In the genomic region with DNA sequence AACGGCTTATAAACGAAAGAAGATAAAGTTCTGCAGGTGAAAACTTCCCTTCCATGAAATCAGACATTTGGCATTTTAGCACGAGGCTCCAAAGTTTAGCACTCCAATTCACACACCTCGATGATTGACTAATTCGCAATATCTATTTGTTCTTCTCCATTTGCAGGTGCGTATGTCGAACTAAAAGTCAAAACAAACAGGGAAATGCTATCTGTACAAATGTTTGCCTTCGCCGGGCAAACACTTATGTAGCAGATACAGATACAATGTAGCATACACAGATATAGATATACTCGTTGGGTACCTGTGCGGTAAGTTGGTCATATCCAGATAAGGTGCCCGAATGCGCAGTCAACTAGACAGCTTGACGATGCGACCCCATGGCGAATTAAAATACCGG, we compare ENCODE assay signal across 2 fruit fly cellular contexts.
TF ChIP-seq lines count a peak whose summit lies in the region.

No protein-coding gene starts in this region.

TF ChIP-seq in whole organism, embryonic, 481 proteins besides CTCF, POLR2A, EP300 and RAD21 (continued from another document and continues in another):
- TF ChIP-seq danr (GFP tag; IDR thresholded peaks at IDR 0.05; lab: Robert Waterston, UW) (no peak), CG34422 (GFP tag; IDR thresholded peaks at IDR 0.05; lab: Robert Waterston, UW) (no peak), CG13894 (tag; optimal IDR thresholded peaks at IDR 0.05; lab: Kevin White, UChicago) (no peak), pum (GFP tag; optimal IDR thresholded peaks at IDR 0.05; lab: Kevin White, UChicago) (no peak), phol (tag; optimal IDR thresholded peaks at IDR 0.05; lab: Kevin White, UChicago) (no peak), CG18619 (GFP tag; optimal IDR thresholded peaks at IDR 0.05; lab: Kevin White, UChicago) (no peak), sima (GFP tag; optimal IDR thresholded peaks at IDR 0.05; lab: Kevin White, UChicago) (no peak), CG14667 (GFP tag; IDR thresholded peaks at IDR 0.05; lab: Robert Waterston, UW) (no peak), insv (GFP tag; optimal IDR thresholded peaks at IDR 0.05; lab: Kevin White, UChicago) (no peak), CG13775 (GFP tag; optimal IDR thresholded peaks at IDR 0.05; lab: Kevin White, UChicago) (no peak), CG15696 (tag; optimal IDR thresholded peaks at IDR 0.05; lab: Kevin White, UChicago) (peak; percentile 36), CG11560 (tag; IDR thresholded peaks at IDR 0.05; lab: Robert Waterston, UW) (no peak), Kr (GFP tag; optimal IDR thresholded peaks at IDR 0.05; lab: Kevin White, UChicago) (peak; percentile 37), B-H1 (GFP tag; IDR thresholded peaks at IDR 0.05; lab: Robert Waterston, UW) (no peak), onecut (GFP tag; IDR thresholded peaks at IDR 0.05; lab: Robert Waterston, UW) (peak; percentile 5; the same call in 1 of the 2 replicates), kni (GFP tag; optimal IDR thresholded peaks at IDR 0.05; lab: Kevin White, UChicago) (no peak), CG15514 (GFP tag; optimal IDR thresholded peaks at IDR 0.05; lab: Kevin White, UChicago) (peak; percentile 2), trem (tag; optimal IDR thresholded peaks at IDR 0.05; lab: Kevin White, UChicago) (peak; percentile 2), CG3163 (GFP tag; optimal IDR thresholded peaks at IDR 0.05; lab: Kevin White, UChicago) (no peak), psq (GFP tag; optimal IDR thresholded peaks at IDR 0.05; lab: Kevin White, UChicago) (no peak), CG10321 (GFP tag; IDR thresholded peaks at IDR 0.05; lab: Robert Waterston, UW) (no peak), ase (GFP tag; IDR thresholded peaks at IDR 0.05; lab: Robert Waterston, UW) (no peak), CG1647 (GFP tag; optimal IDR thresholded peaks at IDR 0.05; lab: Kevin White, UChicago) (no peak), bsh (GFP tag; optimal IDR thresholded peaks at IDR 0.05; lab: Kevin White, UChicago) (peak in 1 of 2 experiments; percentile 14), en (GFP tag; optimal IDR thresholded peaks at IDR 0.05; lab: Kevin White, UChicago) (no peak), abd-A (tag; optimal IDR thresholded peaks at IDR 0.05; lab: Kevin White, UChicago) (no peak), CG2712 (tag; optimal IDR thresholded peaks at IDR 0.05; lab: Kevin White, UChicago) (peak; percentile 33), dm (GFP tag; optimal IDR thresholded peaks at IDR 0.05; lab: Kevin White, UChicago) (no peak), h (optimal IDR thresholded peaks at IDR 0.05; lab: Kevin White, UChicago) (no peak), CG9932 (GFP tag; IDR thresholded peaks at IDR 0.05; lab: Robert Waterston, UW) (no peak), CG17328 (GFP tag; IDR thresholded peaks at IDR 0.05; lab: Robert Waterston, UW) (0 out of 2 replicates have a peak, but pooled peaks have one; percentile 18), CG6272 (GFP tag; IDR thresholded peaks at IDR 0.05; lab: Robert Waterston, UW) (no peak), CG13424 (tag; optimal IDR thresholded peaks at IDR 0.05; lab: Kevin White, UChicago) (peak; percentile 5), CG17359 (tag; optimal IDR thresholded peaks at IDR 0.05; lab: Kevin White, UChicago) (peak; percentile 20), CG30403 (GFP tag; optimal IDR thresholded peaks at IDR 0.05; lab: Kevin White, UChicago) (no peak), CG42726 (GFP tag; IDR thresholded peaks at IDR 0.05; lab: Robert Waterston, UW; ENCODE audit: partially characterized antibody) (no peak), Elba2 (GFP tag; optimal IDR thresholded peaks at IDR 0.05; lab: Kevin White, UChicago) (no peak), sens (GFP tag; lab: Kevin White, UChicago) (peak; percentile 48), knrl (GFP tag; IDR thresholded peaks at IDR 0.05; lab: Robert Waterston, UW; ENCODE audit: partially characterized antibody) (no peak), CG1792 (GFP tag; optimal IDR thresholded peaks at IDR 0.05; lab: Kevin White, UChicago) (no peak), CG11456 (GFP tag; IDR thresholded peaks at IDR 0.05; lab: Robert Waterston, UW) (0 out of 3 replicates have a peak, but pooled peaks have one; percentile 54), CG6654 (GFP tag; optimal IDR thresholded peaks at IDR 0.05; lab: Kevin White, UChicago) (no peak), slp2 (GFP tag; optimal IDR thresholded peaks at IDR 0.05; lab: Kevin White, UChicago) (no peak), org-1 (GFP tag; optimal IDR thresholded peaks at IDR 0.05; lab: Kevin White, UChicago) (no peak), HLH4C (GFP tag; IDR thresholded peaks at IDR 0.05; lab: Robert Waterston, UW; ENCODE audit: partially characterized antibody) (no peak), CG15011 (GFP tag; optimal IDR thresholded peaks at IDR 0.05; lab: Kevin White, UChicago) (peak; percentile 36), CG8281 (tag; optimal IDR thresholded peaks at IDR 0.05; lab: Kevin White, UChicago) (no peak), tx (GFP tag; optimal IDR thresholded peaks at IDR 0.05; lab: Kevin White, UChicago) (no peak), CG4424 (GFP tag; optimal IDR thresholded peaks at IDR 0.05; lab: Kevin White, UChicago) (no peak), pho (GFP tag; optimal IDR thresholded peaks at IDR 0.05; lab: Kevin White, UChicago) (no peak), CG31441 (GFP tag; IDR thresholded peaks at IDR 0.05; lab: Robert Waterston, UW) (0 out of 2 replicates have a peak, but pooled peaks have one; percentile 29), CG6813 (GFP tag; optimal IDR thresholded peaks at IDR 0.05; lab: Kevin White, UChicago) (peak; percentile 70), crol (GFP tag; IDR thresholded peaks at IDR 0.05; lab: Robert Waterston, UW) (no peak), Oaz (GFP tag; IDR thresholded peaks at IDR 0.05; lab: Robert Waterston, UW) (no peak), wor (GFP tag; IDR thresholded peaks at IDR 0.05; lab: Robert Waterston, UW) (no peak), gcm2 (GFP tag; optimal IDR thresholded peaks at IDR 0.05; lab: Kevin White, UChicago) (no peak), kah (GFP tag; optimal IDR thresholded peaks at IDR 0.05; lab: Kevin White, UChicago) (no peak), Gug (GFP tag; IDR thresholded peaks at IDR 0.05; lab: Robert Waterston, UW) (no peak), CG4404 (GFP tag; IDR thresholded peaks at IDR 0.05; lab: Robert Waterston, UW) (no peak), Dref (GFP tag; IDR thresholded peaks at IDR 0.05; lab: Robert Waterston, UW) (no peak), CG30431 (GFP tag; optimal IDR thresholded peaks at IDR 0.05; lab: Kevin White, UChicago) (no peak), Hr78 (GFP tag; optimal IDR thresholded peaks at IDR 0.05; lab: Kevin White, UChicago) (no peak), CG10209 (GFP tag; optimal IDR thresholded peaks at IDR 0.05; lab: Kevin White, UChicago) (peak; percentile 41), CG3847 (GFP tag; IDR thresholded peaks at IDR 0.05; lab: Robert Waterston, UW) (no peak), CG10147 (GFP tag; optimal IDR thresholded peaks at IDR 0.05; lab: Kevin White, UChicago) (no peak), CG9797 (GFP tag; optimal IDR thresholded peaks at IDR 0.05; lab: Kevin White, UChicago) (no peak)

TF ChIP-seq in whole organism, prepupa, 60 proteins besides CTCF, POLR2A, EP300 and RAD21 (continued from another document):
- TF ChIP-seq fd59A (GFP tag; optimal IDR thresholded peaks at IDR 0.05; lab: Kevin White, UChicago) = no peak
- no peak for TF ChIP-seq esn (GFP tag; optimal IDR thresholded peaks at IDR 0.05; lab: Kevin White, UChicago)
- TF ChIP-seq dsx (GFP tag; optimal IDR thresholded peaks at IDR 0.05; lab: Kevin White, UChicago; ENCODE audit: poor library complexity, severe bottlenecking) = peak; percentile 76
- no peak for TF ChIP-seq CG3032 (tag; optimal IDR thresholded peaks at IDR 0.05; lab: Kevin White, UChicago)
